Fruit fly (Drosophila melanogaster): Measurements from ENCODE around the gene TORIP.
"Not testable (repeated sequence)": the region's sequence is repeated elsewhere in the genome, so short reads cannot be mapped to it uniquely, and the experiment has no call there.

The TORIP gene

dm6 chr3L:19777279-19777960, 27.5 kb downstream of the TORIP start:
- TF ChIP-seq CG34376 (GFP tag; optimal IDR thresholded peaks at IDR 0.05) (peak; percentile 34), lab (GFP tag; optimal IDR thresholded peaks at IDR 0.05) (peak; percentile 78), exex (tag; optimal IDR thresholded peaks at IDR 0.05) (peak; percentile 93), chinmo (GFP tag; IDR thresholded peaks at IDR 0.05; ENCODE audit: partially characterized antibody) (0 out of 4 replicates have a peak, but pooled peaks have one; percentile 31), oc (tag; optimal IDR thresholded peaks at IDR 0.05) (peak; percentile 52), gro (GFP tag; optimal IDR thresholded peaks at IDR 0.05) (peak; percentile 72), CG9437 (GFP tag; optimal IDR thresholded peaks at IDR 0.05) (peak; percentile 13), eve (GFP tag; optimal IDR thresholded peaks at IDR 0.05) (peak in 1 of 2 experiments; percentile 68), nmo (GFP tag; optimal IDR thresholded peaks at IDR 0.05) (no peak), Bgb (GFP tag; IDR thresholded peaks at IDR 0.05; ENCODE audit: partially characterized antibody) (no peak), Rx (GFP tag; IDR thresholded peaks at IDR 0.05) (no peak), CG5953 (GFP tag; IDR thresholded peaks at IDR 0.05) (no peak), Vsx1 (GFP tag; optimal IDR thresholded peaks at IDR 0.05) (peak; percentile 89), sqz (GFP tag; optimal IDR thresholded peaks at IDR 0.05) (peak; percentile 65), pb (GFP tag; optimal IDR thresholded peaks at IDR 0.05) (no peak), CG18599 (GFP tag; optimal IDR thresholded peaks at IDR 0.05) (peak; percentile 37), pfk (GFP tag; optimal IDR thresholded peaks at IDR 0.05) (peak; percentile 51), sug (tag; optimal IDR thresholded peaks at IDR 0.05) (peak; percentile 79), sd (tag; optimal IDR thresholded peaks at IDR 0.05) (peak; percentile 54), CG15514 (GFP tag; optimal IDR thresholded peaks at IDR 0.05) (peak; percentile 2), tio (GFP tag; optimal IDR thresholded peaks at IDR 0.05) (no peak), grn (GFP tag; optimal IDR thresholded peaks at IDR 0.05) (peak; percentile 33), mirr (GFP tag; optimal IDR thresholded peaks at IDR 0.05) (peak; percentile 86), CG2199 (GFP tag; IDR thresholded peaks at IDR 0.05) (0 out of 3 replicates have a peak, but pooled peaks have one; percentile 18), tin (GFP tag; optimal IDR thresholded peaks at IDR 0.05) (no peak), vnd (GFP tag; IDR thresholded peaks at IDR 0.05; ENCODE audit: partially characterized antibody) (no peak)

- TF ChIP-seq CG9817 (tag; optimal IDR thresholded peaks at IDR 0.05); HmgD (GFP tag; optimal IDR thresholded peaks at IDR 0.05); ase (GFP tag; IDR thresholded peaks at IDR 0.05): not testable (repeated sequence)
These were observed 44.8 kb downstream of the TORIP start, which contains the start of gene Vtld for dm6 chr3L:19760109-19760508. Gene Vtld (plus strand): TSS chr3L:19760409.
